Fruit fly (Drosophila melanogaster) whole organism, embryonic: ENCODE data around the gene dpy.
A peak's percentile ranks its signal among the peaks of the same experiment; 100 is the strongest.

Experiments
- C15 ChIP-seq: fragments of 200-800 bp; sonication (Bioruptor generic); IDR thresholded peaks from 3 replicates; pipeline ENCODE4 v1.3.6; 2022; ENCODE audit warnings: missing biosample characterization, missing genetic modification characterization
- CG12104 ChIP-seq: fragments of 200-800 bp; sonication (Bioruptor generic); optimal IDR thresholded peaks from 3 replicates; lab custom pipeline; 2016; ENCODE audit warnings: missing biosample characterization, missing genetic modification characterization
- CG12219 ChIP-seq: fragments of 200-800 bp; sonication (Bioruptor generic); optimal IDR thresholded peaks from 3 replicates; lab custom pipeline; 2018; ENCODE audit warnings: missing biosample characterization, mild to moderate bottlenecking, missing genetic modification characterization
- CG12769 ChIP-seq: fragments of 200-800 bp; sonication (Bioruptor generic); optimal IDR thresholded peaks from 2 replicates; lab custom pipeline; 2019; ENCODE audit warnings: missing biosample characterization, mild to moderate bottlenecking, missing genetic modification characterization, moderate library complexity
- CG13296 ChIP-seq: fragments of 200-800 bp; sonication (Bioruptor generic); optimal IDR thresholded peaks from 3 replicates; lab custom pipeline; 2018; ENCODE audit warnings: missing biosample characterization, mild to moderate bottlenecking, missing genetic modification characterization
- CG13894 ChIP-seq: fragments of 200-800 bp; sonication (Bioruptor generic); optimal IDR thresholded peaks from 3 replicates; lab custom pipeline; 2018; ENCODE audit warnings: missing biosample characterization, mild to moderate bottlenecking, missing genetic modification characterization, moderate library complexity
- CG2712 ChIP-seq: fragments of 200-800 bp; optimal IDR thresholded peaks from 3 replicates; lab custom pipeline; 2019; ENCODE audit warnings: missing biosample characterization, mild to moderate bottlenecking, missing genetic modification characterization, moderate library complexity
- CG2889 ChIP-seq: fragments of 200-800 bp; sonication (Bioruptor generic); IDR thresholded peaks from 3 replicates; pipeline ENCODE4 v1.3.6; 2022; ENCODE audit warnings: missing biosample characterization, missing genetic modification characterization
- CG30431 ChIP-seq: fragments of 200-800 bp; sonication (Bioruptor generic); optimal IDR thresholded peaks from 2 replicates; lab custom pipeline; 2017; ENCODE audit warnings: missing biosample characterization, missing genetic modification characterization
- CG32532 ChIP-seq: fragments of 200-800 bp; sonication (Bioruptor generic); IDR thresholded peaks from 2 replicates; pipeline ENCODE4 v1.3.6; 2022; ENCODE audit warnings: missing biosample characterization, missing genetic modification characterization
- CG34224 ChIP-seq: fragments of 200-800 bp; sonication (Bioruptor generic); IDR thresholded peaks from 3 replicates; pipeline ENCODE4 v1.3.6; 2022; ENCODE audit warnings: missing biosample characterization, missing genetic modification characterization; ENCODE audit not compliant: partially characterized antibody
- CG42726 ChIP-seq: fragments of 200-800 bp; sonication (Bioruptor generic); IDR thresholded peaks from 2 replicates; pipeline ENCODE4 v1.3.6; 2022; ENCODE audit warnings: missing biosample characterization, missing genetic modification characterization; ENCODE audit not compliant: partially characterized antibody
- CG4360 ChIP-seq: fragments of 200-800 bp; sonication (Bioruptor generic); IDR thresholded peaks from 2 replicates; pipeline ENCODE4 v1.3.6; 2022; ENCODE audit warnings: missing biosample characterization, missing genetic modification characterization
- CG6689 ChIP-seq: fragments of 200-800 bp; sonication (Bioruptor generic); IDR thresholded peaks from 2 replicates; pipeline ENCODE4 v1.3.6; 2022; ENCODE audit warnings: missing biosample characterization, missing genetic modification characterization
- CG6791 ChIP-seq: fragments of 200-800 bp; sonication (Bioruptor generic); IDR thresholded peaks from 3 replicates; pipeline ENCODE4 v1.3.6; 2022; ENCODE audit warnings: missing biosample characterization, missing genetic modification characterization; ENCODE audit not compliant: partially characterized antibody
- CG6813 ChIP-seq: fragments of 200-800 bp; sonication (Bioruptor generic); optimal IDR thresholded peaks from 2 replicates; lab custom pipeline; 2017; ENCODE audit warnings: missing biosample characterization, missing genetic modification characterization, mild to moderate bottlenecking, moderate library complexity, missing genetic modification reagents
- CG7271 ChIP-seq: fragments of 200-800 bp; sonication (Bioruptor generic); optimal IDR thresholded peaks from 2 replicates; lab custom pipeline; 2018; ENCODE audit warnings: missing biosample characterization, mild to moderate bottlenecking, missing genetic modification characterization, moderate library complexity
- CG8290 ChIP-seq, 3 experiments: fragments of 200-800 bp; sonication (Bioruptor generic); optimal IDR thresholded peaks; 2 replicates each; lab custom pipeline; 2016 to 2019; ENCODE audit warnings: missing biosample characterization in 3 of 3, missing genetic modification characterization in 3 of 3, mild to moderate bottlenecking in 2 of 3, moderate library complexity in 1 of 3
- CG8944 ChIP-seq: fragments of 200-800 bp; sonication (Bioruptor generic); optimal IDR thresholded peaks from 3 replicates; lab custom pipeline; 2016; ENCODE audit warnings: missing biosample characterization, missing genetic modification characterization
- CkIIα-i1 ChIP-seq: fragments of 200-800 bp; sonication (Bioruptor generic); IDR thresholded peaks from 2 replicates; pipeline ENCODE4 v1.3.6; 2022; ENCODE audit warnings: missing biosample characterization, missing genetic modification characterization
- CoRest ChIP-seq: fragments of 200-800 bp; sonication (Bioruptor generic); optimal IDR thresholded peaks from 3 replicates; lab custom pipeline; 2018; ENCODE audit warnings: missing biosample characterization, mild to moderate bottlenecking, missing genetic modification characterization, moderate library complexity
- D19A ChIP-seq: fragments of 200-800 bp; optimal IDR thresholded peaks from 3 replicates; lab custom pipeline; 2019; ENCODE audit warnings: missing biosample characterization, mild to moderate bottlenecking, missing genetic modification characterization, moderate library complexity
- Dbx ChIP-seq: fragments of 200-800 bp; sonication (Bioruptor generic); IDR thresholded peaks from 3 replicates; pipeline ENCODE4 v1.3.6; 2022; ENCODE audit warnings: missing biosample characterization, missing genetic modification characterization
- Drgx ChIP-seq: fragments of 200-800 bp; sonication (Bioruptor generic); IDR thresholded peaks from 2 replicates; pipeline ENCODE4 v1.3.6; 2022; ENCODE audit warnings: missing biosample characterization, missing genetic modification characterization
- Ets65A ChIP-seq: fragments of 200-800 bp; sonication (Bioruptor generic); peaks from one replicate; lab custom pipeline; 2016; ENCODE audit warnings: missing biosample characterization, missing genetic modification characterization
- HLH3B ChIP-seq: fragments of 200-800 bp; sonication (Bioruptor generic); IDR thresholded peaks from 2 replicates; pipeline ENCODE4 v1.3.6; 2022; ENCODE audit warnings: missing biosample characterization, missing genetic modification characterization
- Hr39 ChIP-seq: fragments of >200 bp; optimal IDR thresholded peaks from 2 replicates; lab custom pipeline; 2017
- Med ChIP-seq: fragments of 200-800 bp; sonication (Bioruptor generic); peaks from one replicate; lab custom pipeline; 2016; ENCODE audit warnings: missing biosample characterization, missing genetic modification characterization, mild to moderate bottlenecking, inconsistent platforms, moderate library complexity
- Meics ChIP-seq: fragments of 200-800 bp; sonication (Bioruptor generic); optimal IDR thresholded peaks from 2 replicates; lab custom pipeline; 2017; ENCODE audit warnings: missing biosample characterization, mild to moderate bottlenecking, missing genetic modification characterization
- NC2β ChIP-seq: fragments of 200-800 bp; sonication (Bioruptor generic); optimal IDR thresholded peaks from 2 replicates; lab custom pipeline; 2016; ENCODE audit warnings: missing biosample characterization, missing genetic modification characterization
- Poxn ChIP-seq: fragments of 200-800 bp; sonication (Bioruptor generic); IDR thresholded peaks from 2 replicates; pipeline ENCODE4 v1.3.6; 2022; ENCODE audit warnings: missing biosample characterization, missing genetic modification characterization
- Taf1 ChIP-seq: fragments of 200-800 bp; sonication (Bioruptor generic); IDR thresholded peaks from 2 replicates; pipeline ENCODE4 v1.3.6; 2022; ENCODE audit warnings: missing biosample characterization, missing genetic modification characterization
- ab ChIP-seq: fragments of 200-800 bp; sonication (Bioruptor generic); optimal IDR thresholded peaks from 2 replicates; lab custom pipeline; 2016; ENCODE audit warnings: missing biosample characterization, missing genetic modification characterization
- al ChIP-seq: fragments of 200-800 bp; sonication (Bioruptor generic); IDR thresholded peaks from 2 replicates; pipeline ENCODE4 v1.3.6; 2022; ENCODE audit warnings: missing biosample characterization, missing genetic modification characterization
- chinmo ChIP-seq: fragments of 200-800 bp; sonication (Bioruptor generic); IDR thresholded peaks from 4 replicates; pipeline ENCODE4 v1.3.6; 2022; ENCODE audit warnings: missing biosample characterization, missing genetic modification characterization; ENCODE audit not compliant: partially characterized antibody
- ci ChIP-seq: fragments of 200-800 bp; sonication (Bioruptor generic); IDR thresholded peaks from 3 replicates; pipeline ENCODE4 v1.3.6; 2022; ENCODE audit warnings: missing biosample characterization, missing genetic modification characterization
- crol ChIP-seq: fragments of 200-800 bp; sonication (Bioruptor generic); IDR thresholded peaks from 2 replicates; pipeline ENCODE4 v1.3.6; 2022; ENCODE audit warnings: missing biosample characterization, missing genetic modification characterization
- ftz-f1 ChIP-seq: fragments of 200-800 bp; sonication (Bioruptor generic); optimal IDR thresholded peaks from 2 replicates; lab custom pipeline; 2016; ENCODE audit warnings: missing biosample characterization, missing genetic modification characterization
- grn ChIP-seq: fragments of 200-800 bp; sonication (Bioruptor generic); optimal IDR thresholded peaks from 3 replicates; lab custom pipeline; 2017; ENCODE audit warnings: missing biosample characterization, missing genetic modification characterization
- gsb ChIP-seq: fragments of 200-800 bp; sonication (Bioruptor generic); IDR thresholded peaks from 2 replicates; pipeline ENCODE4 v1.3.6; 2022; ENCODE audit warnings: missing biosample characterization, missing genetic modification characterization
- luna ChIP-seq: fragments of 200-800 bp; sonication (Bioruptor generic); optimal IDR thresholded peaks from 2 replicates; lab custom pipeline; 2016; ENCODE audit warnings: missing biosample characterization, missing genetic modification characterization
- mirr ChIP-seq: fragments of 200-800 bp; sonication (Bioruptor generic); optimal IDR thresholded peaks from 3 replicates; lab custom pipeline; 2018; ENCODE audit warnings: missing biosample characterization, mild to moderate bottlenecking, missing genetic modification characterization
- peb ChIP-seq: fragments of 200-800 bp; sonication (Bioruptor generic); IDR thresholded peaks from 2 replicates; pipeline ENCODE4 v1.3.6; 2022; ENCODE audit warnings: missing biosample characterization, missing genetic modification characterization
- run ChIP-seq: fragments of 200-800 bp; sonication (Bioruptor generic); optimal IDR thresholded peaks from 3 replicates; lab custom pipeline; 2018; ENCODE audit warnings: missing biosample characterization, mild to moderate bottlenecking, missing genetic modification characterization
- slou ChIP-seq: fragments of 200-800 bp; sonication (Bioruptor generic); optimal IDR thresholded peaks from 3 replicates; lab custom pipeline; 2016; ENCODE audit warnings: missing biosample characterization, missing genetic modification characterization
- trem ChIP-seq: fragments of 200-800 bp; optimal IDR thresholded peaks from 3 replicates; lab custom pipeline; 2019; ENCODE audit warnings: missing biosample characterization, mild to moderate bottlenecking, missing genetic modification characterization, moderate library complexity
- vvl ChIP-seq: fragments of 200-800 bp; sonication (Bioruptor generic); IDR thresholded peaks from 2 replicates; pipeline ENCODE4 v1.3.6; 2022; ENCODE audit warnings: missing biosample characterization, missing genetic modification characterization
- z ChIP-seq: fragments of 200-800 bp; sonication (Bioruptor generic); IDR thresholded peaks from 3 replicates; pipeline ENCODE4 v1.3.6; 2022; ENCODE audit warnings: missing biosample characterization, missing genetic modification characterization
- zf30C ChIP-seq: fragments of 200-800 bp; sonication (Bioruptor generic); optimal IDR thresholded peaks from 3 replicates; lab custom pipeline; 2018; ENCODE audit warnings: missing biosample characterization, mild to moderate bottlenecking, missing genetic modification characterization

dpy gene

DNA sequence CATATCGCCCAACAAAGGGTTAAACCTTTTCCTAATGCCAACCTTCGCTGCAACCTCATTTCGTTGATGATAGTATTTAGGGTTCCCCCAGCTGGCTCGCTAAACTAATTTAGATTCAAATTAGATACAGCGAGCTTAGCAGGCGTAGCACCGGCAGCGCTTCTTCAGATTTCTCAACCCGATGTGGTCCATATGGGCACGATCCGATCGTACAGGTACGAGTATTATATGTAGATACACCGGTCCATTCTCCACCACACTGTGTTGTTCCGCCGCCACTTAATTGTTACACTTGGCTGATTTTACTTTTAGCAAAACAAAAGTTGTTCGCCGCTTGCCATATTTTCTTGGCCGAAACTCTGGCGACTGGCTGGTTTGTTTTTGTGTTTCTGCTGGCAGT, 42.8 kb downstream of the dpy start:
- TF ChIP-seq CG12219 (GFP tag; lab: Kevin White, UChicago) (no peak), Taf1 (no peak), vvl (peak; percentile 55), CG13894 (peak; percentile 95), CG6791 (GFP tag; lab: Robert Waterston, UW) (peak; percentile 48; the same call in 1 of the 3 replicates), CG34224 (0 out of 3 replicates have a peak, but pooled peaks have one; percentile 22), CG12769 (tag; lab: Kevin White, UChicago) (peak; percentile 86), chinmo (peak; percentile 82; the same call in 3 of the 4 replicates)

dm6 chr2L:4567219-4567618, 46.9 kb downstream of the dpy start:
- TF ChIP-seq Dbx (GFP tag; lab: Robert Waterston, UW): no peak
- no peak for TF ChIP-seq peb
- TF ChIP-seq Poxn (GFP tag; lab: Robert Waterston, UW): no peak
- TF ChIP-seq NC2β (GFP tag; lab: Kevin White, UChicago): no peak
- TF ChIP-seq Drgx (GFP tag; lab: Robert Waterston, UW): peak; percentile 49; the same call in 1 of the 2 replicates
- no peak for TF ChIP-seq mirr (GFP tag; lab: Kevin White, UChicago)
- no peak for TF ChIP-seq z (GFP tag; lab: Robert Waterston, UW)
- peak; percentile 60 for TF ChIP-seq D19A
- TF ChIP-seq grn (GFP tag; lab: Kevin White, UChicago): peak; percentile 56
- no peak for TF ChIP-seq CG34224

DNA sequence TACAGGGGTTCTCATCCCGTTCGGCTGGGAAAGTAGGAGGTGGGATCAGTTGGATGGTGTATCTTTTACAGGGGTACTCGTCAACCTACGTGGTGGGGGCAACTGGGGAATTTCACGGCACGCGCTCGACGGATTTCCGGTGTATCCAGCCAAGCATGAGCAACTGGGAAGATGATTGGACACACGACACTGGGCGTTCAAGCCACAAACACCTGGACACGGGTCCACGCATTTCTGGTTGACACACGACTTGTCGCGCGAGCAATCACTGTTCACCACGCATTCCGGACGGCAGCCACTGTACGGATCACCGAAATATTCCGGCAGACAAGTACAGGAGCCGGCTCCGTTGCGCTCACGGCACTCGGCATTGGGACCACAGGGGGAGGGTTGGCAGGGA, 92.8 kb downstream of the dpy start:
- TF ChIP-seq CG42726 (no peak), CG32532 (GFP tag; lab: Robert Waterston, UW) (no peak), luna (GFP tag; lab: Kevin White, UChicago) (no peak), Ets65A (GFP tag; lab: Kevin White, UChicago) (peak; percentile 92)

dm6 chr2L:4477978-4478377, 136.1 kb downstream of the dpy start:
- TF ChIP-seq CG12104 (no peak), ab (GFP tag; lab: Kevin White, UChicago) (no peak), CkIIα-i1 (GFP tag; lab: Robert Waterston, UW) (no peak), C15 (GFP tag; lab: Robert Waterston, UW) (no peak), al (GFP tag; lab: Robert Waterston, UW) (no peak), ftz-f1 (GFP tag; lab: Kevin White, UChicago) (no peak), CG8944 (no peak), CG6813 (GFP tag; lab: Kevin White, UChicago) (no peak), CG4360 (no peak), ci (GFP tag; lab: Robert Waterston, UW) (peak; percentile 62; the same call in 2 of the 3 replicates), zf30C (GFP tag; lab: Kevin White, UChicago) (no peak), run (tag; lab: Kevin White, UChicago) (no peak), crol (GFP tag; lab: Robert Waterston, UW) (no peak), Hr39 (no peak), z (GFP tag; lab: Robert Waterston, UW) (no peak), CG13296 (GFP tag; lab: Kevin White, UChicago) (no peak), CG30431 (GFP tag; lab: Kevin White, UChicago) (no peak), CG8290 (GFP tag; optimal IDR thresholded peaks at IDR 0.05; lab: Kevin White, UChicago) (no peak), CG8290 (tag; optimal IDR thresholded peaks at IDR 0.05; lab: Kevin White, UChicago) (peak in 1 of 2 experiments; percentile 19), Meics (no peak), HLH3B (GFP tag; lab: Robert Waterston, UW) (no peak), CoRest (no peak), CG2712 (no peak), CG7271 (tag; lab: Kevin White, UChicago) (peak; percentile 74), Med (GFP tag; lab: Kevin White, UChicago) (peak; percentile 34), CG6689 (GFP tag; lab: Robert Waterston, UW) (no peak), CG2889 (no peak), slou (GFP tag; lab: Kevin White, UChicago) (no peak), trem (tag; lab: Kevin White, UChicago) (no peak), gsb (GFP tag; lab: Robert Waterston, UW) (no peak)
